Worm (Caenorhabditis elegans) whole organism, L3 larva: ENCODE data around the gene Y37H2A.10.

ENCODE experiments used
- R02D3.7 ChIP-seq: fragments of 150-350 bp; optimal IDR thresholded peaks from 2 replicates; lab custom pipeline; 2014; ENCODE audit warnings: missing biosample characterization, missing genetic modification characterization
- ZK546.5 ChIP-seq: sonication (generic microtip); optimal IDR thresholded peaks from 2 replicates; lab custom pipeline; 2017; ENCODE audit warnings: missing biosample characterization, missing genetic modification characterization
- ama-1 ChIP-seq: fragments of 150-350 bp; optimal IDR thresholded peaks from 2 replicates; lab custom pipeline; 2018
- ceh-16 ChIP-seq: sonication (generic microtip); optimal IDR thresholded peaks from 2 replicates; lab custom pipeline; 2017; ENCODE audit warnings: missing biosample characterization, missing genetic modification characterization
- ceh-28 ChIP-seq: fragments of 150-350 bp; optimal IDR thresholded peaks from 2 replicates; lab custom pipeline; 2014; ENCODE audit warnings: missing biosample characterization, missing genetic modification reagents, missing genetic modification characterization
- ceh-9 ChIP-seq: sonication (generic microtip); optimal IDR thresholded peaks from 2 replicates; lab custom pipeline; 2018; ENCODE audit warnings: missing biosample characterization, missing genetic modification characterization
- daf-12 ChIP-seq: fragments of 150-350 bp; optimal IDR thresholded peaks from 2 replicates; lab custom pipeline; 2014; ENCODE audit warnings: missing biosample characterization, missing genetic modification reagents, missing genetic modification characterization
- egl-5 ChIP-seq: fragments of 150-350 bp; optimal IDR thresholded peaks from 2 replicates; lab custom pipeline; 2017; ENCODE audit warnings: missing biosample characterization, missing genetic modification reagents, missing genetic modification characterization, inconsistent platforms
- elt-2 ChIP-seq: sonication (generic microtip); optimal IDR thresholded peaks from 2 replicates; lab custom pipeline; 2016; ENCODE audit warnings: missing genetic modification reagents, mild to moderate bottlenecking, missing genetic modification characterization, missing compliant biosample characterization
- elt-3 ChIP-seq, 3 experiments: fragments of 150-350 bp in 1 of 3; sonication (generic microtip) in 2 of 3; optimal IDR thresholded peaks; 2 replicates in 2 of 3; 4 replicates in 1 of 3; lab custom pipeline; 2014 to 2017; ENCODE audit warnings: missing biosample characterization in 3 of 3, missing genetic modification characterization in 3 of 3
- fkh-10 ChIP-seq: sonication (generic microtip); optimal IDR thresholded peaks from 2 replicates; lab custom pipeline; 2017; ENCODE audit warnings: missing biosample characterization, missing genetic modification reagents, missing genetic modification characterization
- fkh-2 ChIP-seq: fragments of 150-350 bp; optimal IDR thresholded peaks from 2 replicates; lab custom pipeline; 2014; ENCODE audit warnings: missing biosample characterization, missing genetic modification reagents, missing genetic modification characterization
- fos-1 ChIP-seq: fragments of 150-350 bp; optimal IDR thresholded peaks from 2 replicates; lab custom pipeline; 2014; ENCODE audit warnings: missing biosample characterization, missing genetic modification characterization
- lin-15B ChIP-seq: fragments of 150-350 bp; optimal IDR thresholded peaks from 2 replicates; lab custom pipeline; 2014; ENCODE audit warnings: missing biosample characterization, missing genetic modification characterization
- lin-39 ChIP-seq: fragments of 150-350 bp; optimal IDR thresholded peaks from 2 replicates; lab custom pipeline; 2018; ENCODE audit warnings: missing biosample characterization, missing genetic modification reagents, missing genetic modification characterization
- lsy-12 ChIP-seq: sonication (generic microtip); optimal IDR thresholded peaks from 2 replicates; lab custom pipeline; 2016; ENCODE audit warnings: mild to moderate bottlenecking, missing genetic modification characterization, missing compliant biosample characterization
- mdl-1 ChIP-seq: fragments of 150-350 bp; optimal IDR thresholded peaks from 2 replicates; lab custom pipeline; 2014; ENCODE audit warnings: missing biosample characterization, missing genetic modification characterization
- nfya-1 ChIP-seq: sonication (generic microtip); optimal IDR thresholded peaks from 2 replicates; lab custom pipeline; 2017; ENCODE audit warnings: missing genetic modification characterization, mild to moderate bottlenecking, missing compliant biosample characterization, antibody characterized with exemption, moderate library complexity; ENCODE audit not compliant: insufficient read depth
- nhr-11 ChIP-seq: fragments of 150-350 bp; optimal IDR thresholded peaks from 2 replicates; lab custom pipeline; 2014; ENCODE audit warnings: missing biosample characterization, missing genetic modification characterization
- nhr-12 ChIP-seq: fragments of 150-350 bp; optimal IDR thresholded peaks from 2 replicates; lab custom pipeline; 2014; ENCODE audit warnings: missing biosample characterization, missing genetic modification characterization
- nhr-23 ChIP-seq: fragments of 150-350 bp; optimal IDR thresholded peaks from 2 replicates; lab custom pipeline; 2014; ENCODE audit warnings: missing biosample characterization, missing genetic modification reagents, missing genetic modification characterization
- nhr-237 ChIP-seq: fragments of 150-350 bp; optimal IDR thresholded peaks from 2 replicates; lab custom pipeline; 2014; ENCODE audit warnings: missing biosample characterization, missing genetic modification characterization
- nhr-25 ChIP-seq: sonication (generic microtip); optimal IDR thresholded peaks from 2 replicates; lab custom pipeline; 2017; ENCODE audit warnings: missing biosample characterization, missing genetic modification characterization
- nhr-43 ChIP-seq: sonication (generic microtip); optimal IDR thresholded peaks from 2 replicates; lab custom pipeline; 2016; ENCODE audit warnings: mild to moderate bottlenecking, missing genetic modification characterization, missing compliant biosample characterization; ENCODE audit not compliant: poor library complexity, severe bottlenecking
- nhr-67 ChIP-seq: fragments of 150-350 bp; optimal IDR thresholded peaks from 2 replicates; lab custom pipeline; 2014; ENCODE audit warnings: missing biosample characterization, missing genetic modification characterization
- nhr-76 ChIP-seq: fragments of 150-350 bp; sonication (generic microtip); optimal IDR thresholded peaks from 5 replicates; lab custom pipeline; 2014; ENCODE audit warnings: missing biosample characterization, missing genetic modification characterization
- nhr-77 ChIP-seq: fragments of 150-350 bp; optimal IDR thresholded peaks from 2 replicates; lab custom pipeline; 2014; ENCODE audit warnings: missing biosample characterization, missing genetic modification characterization
- sea-2 ChIP-seq: fragments of 150-350 bp; sonication (generic microtip); optimal IDR thresholded peaks from 4 replicates; lab custom pipeline; 2014; ENCODE audit warnings: missing biosample characterization, missing genetic modification reagents, missing genetic modification characterization
- skn-1 ChIP-seq: fragments of 150-350 bp; optimal IDR thresholded peaks from 2 replicates; lab custom pipeline; 2014; ENCODE audit warnings: missing biosample characterization, missing genetic modification characterization
- snpc-4 ChIP-seq: fragments of 150-350 bp; optimal IDR thresholded peaks from 2 replicates; lab custom pipeline; 2014; ENCODE audit warnings: missing biosample characterization, missing genetic modification characterization
- tbx-2 ChIP-seq: sonication (generic microtip); optimal IDR thresholded peaks from 2 replicates; lab custom pipeline; 2016; ENCODE audit warnings: mild to moderate bottlenecking, missing genetic modification characterization, missing compliant biosample characterization
- unc-39 ChIP-seq: sonication (generic microtip); optimal IDR thresholded peaks from 4 replicates; lab custom pipeline; 2017; ENCODE audit warnings: missing biosample characterization, missing genetic modification characterization
- zag-1 ChIP-seq: fragments of 150-350 bp; optimal IDR thresholded peaks from 2 replicates; lab custom pipeline; 2014; ENCODE audit warnings: missing biosample characterization, missing genetic modification characterization
- ztf-11 ChIP-seq: fragments of 150-350 bp; optimal IDR thresholded peaks from 2 replicates; lab custom pipeline; 2014; ENCODE audit warnings: missing biosample characterization, missing genetic modification characterization
- ztf-4 ChIP-seq: fragments of 150-350 bp; optimal IDR thresholded peaks from 2 replicates; lab custom pipeline; 2014; ENCODE audit warnings: missing biosample characterization, missing genetic modification characterization

Gene Y37H2A.10

DNA sequence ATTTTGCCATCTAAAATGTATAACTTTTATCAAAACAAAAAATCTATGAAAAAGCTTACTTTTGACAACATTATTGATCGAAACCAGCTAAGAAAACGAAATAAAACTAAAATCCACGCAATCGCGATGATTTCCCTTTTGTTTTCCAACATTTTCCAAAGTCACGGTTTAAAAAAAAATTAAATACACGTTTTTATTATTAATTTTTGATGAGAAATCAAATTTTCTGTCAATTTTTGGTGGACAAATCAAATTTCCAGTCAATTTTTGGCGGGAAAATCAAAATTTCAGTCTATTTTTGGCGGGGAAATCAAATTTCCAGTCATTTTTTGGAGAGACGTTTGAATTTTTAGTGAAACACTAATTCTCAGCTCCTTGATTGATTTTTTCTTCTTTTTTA, 26.0 kb downstream of the Y37H2A.10 start, which contains the start of gene C14A6.5:
Gene C14A6.5, minus strand, starts transcription at position 101 of the 400 bp plus-strand sequence.
- TF ChIP-seq mdl-1 (tag; lab: Kevin White, UChicago) (no peak), ceh-9 (tag; lab: Kevin White, UChicago) (no peak), nhr-237 (tag; lab: Kevin White, UChicago) (no peak), elt-3 (tag; optimal IDR thresholded peaks at IDR 0.05; lab: Kevin White, UChicago) (no peak)

DNA sequence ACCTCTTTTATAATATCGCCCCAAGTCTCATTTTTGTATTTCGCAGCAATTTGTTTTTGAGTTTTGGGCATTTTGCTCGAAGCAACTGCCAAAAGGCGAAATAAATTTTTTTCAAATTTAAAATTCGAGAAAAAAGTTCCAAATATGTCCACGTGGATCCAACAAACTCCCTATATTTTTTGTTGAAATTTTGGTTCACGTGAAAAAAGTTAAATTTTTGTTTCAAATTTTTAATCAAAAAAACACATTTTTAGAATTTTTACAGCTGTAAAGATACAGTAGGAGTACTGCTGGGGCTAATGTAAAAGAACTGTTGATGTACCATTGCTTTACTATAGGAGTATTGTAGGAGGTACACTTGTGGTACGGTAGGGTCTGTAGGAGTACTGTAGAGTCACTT, 28.4 kb downstream of the Y37H2A.10 start, which contains the start of gene C14A6.6:
Gene C14A6.6, minus strand, starts transcription at position 101 of the 400 bp plus-strand sequence.
- TF ChIP-seq nhr-25 (tag; lab: Kevin White, UChicago) = no peak
- no peak for TF ChIP-seq lin-15B (tag; lab: Kevin White, UChicago)
- no peak for TF ChIP-seq nhr-77 (tag; lab: Kevin White, UChicago)
- TF ChIP-seq elt-2 = no peak
- no peak for TF ChIP-seq mdl-1 (tag; lab: Kevin White, UChicago)
- no peak for TF ChIP-seq ceh-9 (tag; lab: Kevin White, UChicago)
- TF ChIP-seq ama-1 (lab: Kevin White, UChicago) = no peak
- TF ChIP-seq fkh-10 = no peak
- no peak for TF ChIP-seq lin-39 (tag; lab: Kevin White, UChicago)
- no peak for TF ChIP-seq daf-12
- TF ChIP-seq skn-1 (tag; lab: Kevin White, UChicago) = no peak
- no peak for TF ChIP-seq ceh-28

DNA sequence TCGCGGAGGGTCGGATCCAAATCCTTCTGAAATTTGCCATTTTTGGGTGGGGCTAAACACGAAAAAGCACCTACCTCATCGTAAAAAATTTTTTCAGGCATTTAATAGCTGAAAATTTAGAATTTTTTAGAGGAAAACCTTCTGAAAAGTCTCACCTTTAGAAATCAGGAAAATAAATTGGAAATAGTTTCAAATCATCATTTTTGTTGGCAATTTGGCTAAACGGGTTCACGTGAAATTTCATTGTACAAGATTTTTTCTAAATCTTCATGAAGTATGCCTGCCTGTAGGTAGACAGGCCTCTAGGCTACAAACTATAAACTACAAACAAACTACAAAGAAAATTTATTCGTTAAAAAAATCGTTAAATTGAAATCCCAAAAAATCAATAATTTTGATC, 29.5 kb downstream of the Y37H2A.10 start, which contains the start of gene C14A6.7:
Gene C14A6.7, minus strand, starts transcription at position 101 of the 400 bp plus-strand sequence.
- no peak for TF ChIP-seq nfya-1 (tag; lab: Kevin White, UChicago)
- no peak for TF ChIP-seq R02D3.7
- no peak for TF ChIP-seq skn-1 (tag; lab: Kevin White, UChicago)
- TF ChIP-seq nhr-12 (tag; lab: Kevin White, UChicago) = no peak
- no peak for TF ChIP-seq fkh-2 (tag; lab: Kevin White, UChicago)
- no peak for TF ChIP-seq tbx-2 (tag; lab: Kevin White, UChicago)
- no peak for TF ChIP-seq unc-39 (tag; lab: Kevin White, UChicago)
- TF ChIP-seq snpc-4 (tag; lab: Kevin White, UChicago) = no peak
- no peak for TF ChIP-seq nhr-67 (tag; lab: Kevin White, UChicago)
- TF ChIP-seq nhr-23 (tag; lab: Kevin White, UChicago) = no peak
- no peak for TF ChIP-seq nhr-43 (tag; lab: Kevin White, UChicago)
- TF ChIP-seq lin-15B (tag; lab: Kevin White, UChicago) = no peak
- TF ChIP-seq lsy-12 (tag; lab: Kevin White, UChicago) = no peak
- no peak for TF ChIP-seq ceh-16
- no peak for TF ChIP-seq ztf-11 (tag; lab: Kevin White, UChicago)
- TF ChIP-seq nhr-76 (tag; lab: Kevin White, UChicago) = no peak
- TF ChIP-seq fos-1 (tag; lab: Kevin White, UChicago) = no peak
- TF ChIP-seq nhr-11 = no peak
- no peak for TF ChIP-seq sea-2 (GFP tag; lab: Kevin White, UChicago)

DNA sequence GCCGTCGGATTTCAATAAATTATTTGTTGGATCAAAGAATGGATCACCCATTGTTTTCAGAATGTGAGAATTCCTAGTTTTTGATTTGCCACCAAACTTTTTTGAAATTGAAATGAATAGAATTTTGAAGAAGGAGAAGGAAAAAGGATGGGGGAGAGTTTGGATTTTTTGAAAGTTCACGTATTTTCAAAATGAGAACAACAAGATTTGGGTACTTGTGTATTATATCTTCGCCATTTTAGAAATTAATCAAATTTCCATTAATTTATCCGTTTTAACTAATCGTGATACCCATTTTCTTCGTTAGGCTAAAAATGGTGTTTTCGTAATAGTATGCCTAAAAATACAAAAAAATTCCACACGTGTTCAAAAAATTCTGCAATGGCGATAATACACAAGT, 32.8 kb downstream of the Y37H2A.10 start, which contains the start of gene C14A6.8:
Gene C14A6.8, minus strand, starts transcription at position 101 of the 400 bp plus-strand sequence.
- TF ChIP-seq skn-1 (tag; lab: Kevin White, UChicago) = no peak
- no peak for TF ChIP-seq lin-15B (tag; lab: Kevin White, UChicago)
- TF ChIP-seq fos-1 (tag; lab: Kevin White, UChicago) = no peak
- TF ChIP-seq nfya-1 (tag; lab: Kevin White, UChicago) = no peak
- no peak for TF ChIP-seq daf-12
- no peak for TF ChIP-seq sea-2 (GFP tag; lab: Kevin White, UChicago)
- TF ChIP-seq unc-39 (tag; lab: Kevin White, UChicago) = no peak
- TF ChIP-seq nhr-12 (tag; lab: Kevin White, UChicago) = no peak
- no peak for TF ChIP-seq ZK546.5 (tag; lab: Kevin White, UChicago)
- no peak for TF ChIP-seq elt-2
- TF ChIP-seq ceh-9 (tag; lab: Kevin White, UChicago) = no peak
- no peak for TF ChIP-seq ceh-28
- no peak for TF ChIP-seq zag-1
- TF ChIP-seq ceh-16 = no peak
- TF ChIP-seq ztf-4 (tag; lab: Kevin White, UChicago) = no peak
- no peak for TF ChIP-seq nhr-76 (tag; lab: Kevin White, UChicago)
- no peak for TF ChIP-seq egl-5 (tag; lab: Kevin White, UChicago)
- TF ChIP-seq lsy-12 (tag; lab: Kevin White, UChicago) = no peak
- TF ChIP-seq tbx-2 (tag; lab: Kevin White, UChicago) = no peak
- TF ChIP-seq, all 47 proteins: peak for 0
